Worm (Caenorhabditis elegans) whole organism, L2 larva: Measurements from ENCODE around the gene B0024.13.

ENCODE experiments used
- R02D3.7 ChIP-seq: fragments of 150-350 bp; optimal IDR thresholded peaks from 2 replicates; lab custom pipeline; 2014; ENCODE audit warnings: missing biosample characterization, missing genetic modification characterization
- ceh-82 ChIP-seq: fragments of 150-350 bp; optimal IDR thresholded peaks from 2 replicates; lab custom pipeline; 2014; ENCODE audit warnings: missing biosample characterization, missing genetic modification characterization
- crh-2 ChIP-seq: sonication (generic microtip); optimal IDR thresholded peaks from 2 replicates; lab custom pipeline; 2017; ENCODE audit warnings: missing biosample characterization, missing genetic modification characterization
- egl-27 ChIP-seq: sonication (generic microtip); optimal IDR thresholded peaks from 3 replicates; lab custom pipeline; 2017; ENCODE audit warnings: missing biosample characterization, missing genetic modification reagents, missing genetic modification characterization
- elt-3 ChIP-seq: sonication (generic microtip); optimal IDR thresholded peaks from 2 replicates; lab custom pipeline; 2017; ENCODE audit warnings: missing biosample characterization, missing genetic modification characterization
- fos-1 ChIP-seq: fragments of 150-350 bp; optimal IDR thresholded peaks from 2 replicates; lab custom pipeline; 2014; ENCODE audit warnings: missing biosample characterization, missing genetic modification characterization
- gmeb-1 ChIP-seq: fragments of 150-350 bp; optimal IDR thresholded peaks from 2 replicates; lab custom pipeline; 2014; ENCODE audit warnings: missing biosample characterization, missing genetic modification characterization
- lin-13 ChIP-seq: fragments of 150-350 bp; optimal IDR thresholded peaks from 2 replicates; lab custom pipeline; 2014; ENCODE audit warnings: missing biosample characterization, missing genetic modification reagents, missing genetic modification characterization
- lin-39 ChIP-seq: fragments of 150-350 bp; optimal IDR thresholded peaks from 2 replicates; lab custom pipeline; 2014; ENCODE audit warnings: missing biosample characterization, missing genetic modification reagents, missing genetic modification characterization
- mbf-1 ChIP-seq: sonication (generic microtip); optimal IDR thresholded peaks from 2 replicates; lab custom pipeline; 2017; ENCODE audit warnings: missing biosample characterization, missing genetic modification characterization
- nhr-10 ChIP-seq: sonication (generic microtip); optimal IDR thresholded peaks from 2 replicates; lab custom pipeline; 2017; ENCODE audit warnings: missing biosample characterization, missing genetic modification characterization
- nhr-11 ChIP-seq: fragments of 150-350 bp; optimal IDR thresholded peaks from 2 replicates; lab custom pipeline; 2014; ENCODE audit warnings: missing biosample characterization, missing genetic modification characterization
- nhr-129 ChIP-seq: fragments of 150-350 bp; optimal IDR thresholded peaks from 2 replicates; lab custom pipeline; 2014; ENCODE audit warnings: missing biosample characterization, missing genetic modification characterization
- nhr-25 ChIP-seq: fragments of 150-350 bp; sonication (generic microtip); optimal IDR thresholded peaks from 3 replicates; lab custom pipeline; 2014; ENCODE audit warnings: missing biosample characterization, missing genetic modification characterization
- peb-1 ChIP-seq: fragments of 150-350 bp; optimal IDR thresholded peaks from 2 replicates; lab custom pipeline; 2014; ENCODE audit warnings: missing biosample characterization, missing genetic modification characterization
- sem-4 ChIP-seq: fragments of 150-350 bp; optimal IDR thresholded peaks from 2 replicates; lab custom pipeline; 2014; ENCODE audit warnings: missing biosample characterization, missing genetic modification reagents, missing genetic modification characterization
- skn-1 ChIP-seq: sonication (generic microtip); optimal IDR thresholded peaks from 2 replicates; lab custom pipeline; 2017; ENCODE audit warnings: missing biosample characterization, missing genetic modification characterization
- sma-3 ChIP-seq: sonication (generic microtip); optimal IDR thresholded peaks from 2 replicates; lab custom pipeline; 2016; ENCODE audit warnings: missing genetic modification reagents, missing genetic modification characterization, missing compliant biosample characterization
- sma-9 ChIP-seq, 2 experiments: fragments of 150-350 bp in 1 of 2; sonication (generic microtip) in 1 of 2; optimal IDR thresholded peaks; 2 replicates each; lab custom pipeline; 2014 to 2016; ENCODE audit warnings: missing genetic modification characterization in 2 of 2, mild to moderate bottlenecking in 1 of 2, missing biosample characterization in 1 of 2, missing compliant biosample characterization in 1 of 2, missing genetic modification reagents in 1 of 2, moderate library complexity in 1 of 2
- unc-62 ChIP-seq: fragments of 150-350 bp; optimal IDR thresholded peaks from 2 replicates; lab custom pipeline; 2014; ENCODE audit warnings: missing biosample characterization, missing genetic modification reagents, missing genetic modification characterization
- zag-1 ChIP-seq: fragments of 150-350 bp; optimal IDR thresholded peaks from 2 replicates; lab custom pipeline; 2014; ENCODE audit warnings: missing biosample characterization, missing genetic modification characterization

Gene B0024.13

DNA sequence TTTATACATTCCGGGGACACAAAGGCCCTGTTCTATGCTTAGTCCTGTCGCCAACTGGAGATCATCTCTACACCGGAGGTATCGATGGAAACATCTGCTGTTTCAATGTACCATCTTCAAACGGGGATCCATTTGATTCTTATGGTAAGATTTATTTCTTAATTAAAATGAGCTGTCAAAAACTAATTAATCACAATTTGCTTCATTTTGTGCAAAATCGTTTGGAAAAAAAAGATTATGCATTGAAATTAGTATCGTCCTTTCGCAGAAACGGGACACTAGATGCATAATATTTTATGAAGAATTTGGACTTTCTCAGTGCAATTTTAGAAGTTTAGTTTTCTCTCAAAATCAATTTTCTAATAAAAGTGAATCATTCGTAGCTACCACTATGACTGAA lies 43.3 kb downstream of the B0024.13 start:
- no peak for TF ChIP-seq peb-1 (tag; lab: Kevin White, UChicago)
- no peak for TF ChIP-seq nhr-11

- TF ChIP-seq skn-1 (tag; lab: Kevin White, UChicago) = no peak
- TF ChIP-seq lin-13 = no peak
- TF ChIP-seq elt-3 (tag; lab: Kevin White, UChicago) = no peak
- no peak for TF ChIP-seq R02D3.7 (tag; lab: Kevin White, UChicago)
These were observed 47.7 kb downstream of the B0024.13 start, which contains the start of gene sri-20 for ce11 chrV:10368256-10368655. Gene sri-20 (plus strand): TSS chrV:10368556.

DNA sequence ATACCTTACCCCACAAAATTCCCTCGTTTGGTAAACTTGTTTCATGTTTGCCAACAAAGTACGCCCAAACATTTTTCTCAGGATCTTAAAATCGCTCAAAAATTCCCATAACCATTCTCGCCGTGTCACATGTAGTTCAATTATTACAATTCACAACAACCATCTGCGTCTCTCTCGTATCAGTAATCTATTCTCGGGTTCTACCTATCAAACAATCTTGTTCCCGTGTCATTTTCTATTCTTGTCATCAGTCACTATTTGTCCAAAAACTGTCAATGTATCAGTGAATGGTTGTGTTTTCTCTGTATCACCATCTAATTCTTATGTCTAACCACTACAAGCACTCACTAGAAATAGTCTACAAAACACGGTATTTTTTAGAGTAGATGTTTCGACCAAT lies 50.7 kb downstream of the B0024.13 start:
- TF ChIP-seq nhr-129 (peak; percentile 11), fos-1 (peak; percentile 76), unc-62 (no peak), lin-39 (tag; lab: Kevin White, UChicago) (no peak), egl-27 (tag; lab: Kevin White, UChicago) (no peak), nhr-11 (no peak), zag-1 (tag; lab: Kevin White, UChicago) (no peak), gmeb-1 (peak; percentile 64), mbf-1 (tag; lab: Kevin White, UChicago) (no peak), crh-2 (peak; percentile 45), nhr-10 (tag; lab: Kevin White, UChicago) (no peak), ceh-82 (tag; lab: Kevin White, UChicago) (no peak), R02D3.7 (tag; lab: Kevin White, UChicago) (no peak), sma-9 (GFP tag; optimal IDR thresholded peaks at IDR 0.05; lab: Kevin White, UChicago) (peak; percentile 68), sma-9 (tag; optimal IDR thresholded peaks at IDR 0.05; lab: Kevin White, UChicago) (no peak), nhr-25 (peak; percentile 22), sem-4 (tag; lab: Kevin White, UChicago) (no peak), sma-3 (GFP tag; lab: Kevin White, UChicago) (peak; percentile 61)
